Worm (Caenorhabditis elegans): ENCODE measurements around the gene lmbr-1.

The lmbr-1 gene

DNA sequence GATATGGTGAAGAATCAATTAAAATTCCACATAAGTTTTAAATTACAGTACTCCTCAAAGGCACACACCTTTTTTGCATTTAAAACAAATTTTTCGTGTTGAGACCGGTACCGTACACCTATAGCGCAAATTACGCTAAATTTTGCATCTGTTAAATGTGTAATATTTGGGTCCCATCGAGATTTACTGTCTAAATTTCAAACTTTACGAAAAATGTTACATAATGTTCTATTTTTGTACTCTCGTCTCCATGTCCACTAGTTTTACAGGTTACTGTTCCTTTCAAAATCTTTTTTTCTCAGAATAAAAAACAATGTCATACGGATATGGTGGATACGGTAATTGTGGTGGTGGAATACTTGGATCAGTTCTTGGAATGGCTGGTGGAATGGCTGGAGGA lies 26.4 kb downstream of the lmbr-1 start, which contains the start of gene ZK353.2:
Gene ZK353.2, plus strand, starts transcription at position 301 of the 400 bp plus-strand sequence.
- TF ChIP-seq nhr-102 (tag; optimal IDR thresholded peaks at IDR 0.05) (no peak), snpc-1.2 (GFP tag; IDR thresholded peaks at IDR 0.05) (no peak), dmd-8 (GFP tag; IDR thresholded peaks at IDR 0.05) (no peak)

ce11 chrIII:8400478-8400877 lies 28.4 kb downstream of the lmbr-1 start:
- TF ChIP-seq mep-1 (tag; optimal IDR thresholded peaks at IDR 0.05) (no peak), nhr-77 (tag; optimal IDR thresholded peaks at IDR 0.05) (peak; percentile 39), dmd-6 (GFP tag; IDR thresholded peaks at IDR 0.05) (peak; percentile 97), Y48G9A.11 (GFP tag; IDR thresholded peaks at IDR 0.05) (no peak), pqm-1 (tag; optimal IDR thresholded peaks at IDR 0.05) (peak; percentile 100), nhr-42 (GFP tag; IDR thresholded peaks at IDR 0.05) (no peak), mdl-1 (tag; optimal IDR thresholded peaks at IDR 0.05) (peak in 1 of 2 experiments; percentile 49), gei-8 (GFP tag; optimal IDR thresholded peaks at IDR 0.05) (peak; percentile 44), aha-1 (tag) (no peak), Y75B8A.6 (GFP tag; IDR thresholded peaks at IDR 0.05) (no peak), mdt-29 (GFP tag; IDR thresholded peaks at IDR 0.05) (no peak), ztf-7 (tag; optimal IDR thresholded peaks at IDR 0.05) (peak; percentile 82), egl-27 (tag; optimal IDR thresholded peaks at IDR 0.05) (no peak), zip-11 (GFP tag; IDR thresholded peaks at IDR 0.05) (no peak), mxl-3 (GFP tag; optimal IDR thresholded peaks at IDR 0.05) (peak; percentile 62), pha-4 (GFP tag; IDR thresholded peaks at IDR 0.05) (no peak), pha-4 (tag; optimal IDR thresholded peaks at IDR 0.05) (no peak), hlh-30 (tag; optimal IDR thresholded peaks at IDR 0.05; ENCODE audit: insufficient read depth) (peak; percentile 7), hlh-11 (tag; optimal IDR thresholded peaks at IDR 0.05) (peak; percentile 82), nhr-41 (GFP tag; IDR thresholded peaks at IDR 0.05) (no peak), mes-2 (tag; optimal IDR thresholded peaks at IDR 0.05; ENCODE audit: poor library complexity, severe bottlenecking) (peak; percentile 15), fos-1 (tag; optimal IDR thresholded peaks at IDR 0.05) (no peak), nhr-48 (tag; optimal IDR thresholded peaks at IDR 0.05) (peak; percentile 28), lsy-2 (tag; optimal IDR thresholded peaks at IDR 0.05) (peak in 1 of 2 experiments; percentile 8), madf-5 (GFP tag; IDR thresholded peaks at IDR 0.05) (no peak), nhr-28 (tag; optimal IDR thresholded peaks at IDR 0.05) (peak; percentile 73), tra-1 (GFP tag; IDR thresholded peaks at IDR 0.05) (no peak; the same call in 1 of the 2 replicates), dve-1 (tag; optimal IDR thresholded peaks at IDR 0.05; ENCODE audit: insufficient read depth) (peak; percentile 80), lin-1 (GFP tag; IDR thresholded peaks at IDR 0.05) (peak; percentile 43; the same call in 1 of the 2 replicates), zip-2 (tag; optimal IDR thresholded peaks at IDR 0.05) (no peak), nhr-111 (GFP tag; optimal IDR thresholded peaks at IDR 0.05) (no peak), skn-1 (tag; optimal IDR thresholded peaks at IDR 0.05) (no peak), zfp-3 (GFP tag; conservative IDR thresholded peaks at IDR 0.05) (no peak), nhr-76 (tag; optimal IDR thresholded peaks at IDR 0.05) (no peak), F44E2.7 (GFP tag; IDR thresholded peaks at IDR 0.05) (no peak), php-3 (GFP tag; IDR thresholded peaks at IDR 0.05) (peak; percentile 87), daf-8 (GFP tag; IDR thresholded peaks at IDR 0.05) (no peak), lim-7 (GFP tag; IDR thresholded peaks at IDR 0.05) (no peak), ceh-82 (tag; optimal IDR thresholded peaks at IDR 0.05) (no peak)
